Worm (Caenorhabditis elegans) whole organism, L3 larva: Measurements from ENCODE around the gene R04D3.4.

Source experiments
- ZK546.5 ChIP-seq: sonication (generic microtip); optimal IDR thresholded peaks from 2 replicates; lab custom pipeline; 2017; ENCODE audit warnings: missing biosample characterization, missing genetic modification characterization
- ama-1 ChIP-seq: fragments of 150-350 bp; optimal IDR thresholded peaks from 2 replicates; lab custom pipeline; 2018
- ceh-16 ChIP-seq: sonication (generic microtip); optimal IDR thresholded peaks from 2 replicates; lab custom pipeline; 2017; ENCODE audit warnings: missing biosample characterization, missing genetic modification characterization
- ceh-28 ChIP-seq: fragments of 150-350 bp; optimal IDR thresholded peaks from 2 replicates; lab custom pipeline; 2014; ENCODE audit warnings: missing biosample characterization, missing genetic modification reagents, missing genetic modification characterization
- ceh-9 ChIP-seq: sonication (generic microtip); optimal IDR thresholded peaks from 2 replicates; lab custom pipeline; 2018; ENCODE audit warnings: missing biosample characterization, missing genetic modification characterization
- daf-12 ChIP-seq: fragments of 150-350 bp; optimal IDR thresholded peaks from 2 replicates; lab custom pipeline; 2014; ENCODE audit warnings: missing biosample characterization, missing genetic modification reagents, missing genetic modification characterization
- elt-3 ChIP-seq, 3 experiments: fragments of 150-350 bp in 1 of 3; sonication (generic microtip) in 2 of 3; optimal IDR thresholded peaks; 2 replicates in 2 of 3; 4 replicates in 1 of 3; lab custom pipeline; 2014 to 2017; ENCODE audit warnings: missing biosample characterization in 3 of 3, missing genetic modification characterization in 3 of 3
- eor-1 ChIP-seq, 2 experiments: fragments of 150-350 bp; optimal IDR thresholded peaks; 2 replicates each; lab custom pipeline; 2014 to 2018; ENCODE audit warnings: missing biosample characterization in 2 of 2, missing genetic modification characterization in 2 of 2
- jun-1 ChIP-seq: fragments of 150-350 bp; optimal IDR thresholded peaks from 2 replicates; lab custom pipeline; 2014; ENCODE audit warnings: missing biosample characterization, missing genetic modification reagents, missing genetic modification characterization
- lin-15B ChIP-seq: fragments of 150-350 bp; optimal IDR thresholded peaks from 2 replicates; lab custom pipeline; 2014; ENCODE audit warnings: missing biosample characterization, missing genetic modification characterization
- mml-1 ChIP-seq: fragments of 150-350 bp; sonication (generic microtip); optimal IDR thresholded peaks from 3 replicates; lab custom pipeline; 2014; ENCODE audit warnings: missing biosample characterization, missing genetic modification characterization
- nhr-12 ChIP-seq: fragments of 150-350 bp; optimal IDR thresholded peaks from 2 replicates; lab custom pipeline; 2014; ENCODE audit warnings: missing biosample characterization, missing genetic modification characterization
- nhr-237 ChIP-seq: fragments of 150-350 bp; optimal IDR thresholded peaks from 2 replicates; lab custom pipeline; 2014; ENCODE audit warnings: missing biosample characterization, missing genetic modification characterization
- nhr-25 ChIP-seq: sonication (generic microtip); optimal IDR thresholded peaks from 2 replicates; lab custom pipeline; 2017; ENCODE audit warnings: missing biosample characterization, missing genetic modification characterization
- nhr-28 ChIP-seq: fragments of 150-350 bp; optimal IDR thresholded peaks from 2 replicates; lab custom pipeline; 2014; ENCODE audit warnings: missing biosample characterization, missing genetic modification characterization
- nhr-43 ChIP-seq: sonication (generic microtip); optimal IDR thresholded peaks from 2 replicates; lab custom pipeline; 2016; ENCODE audit warnings: mild to moderate bottlenecking, missing genetic modification characterization, missing compliant biosample characterization; ENCODE audit not compliant: poor library complexity, severe bottlenecking
- nhr-67 ChIP-seq: fragments of 150-350 bp; optimal IDR thresholded peaks from 2 replicates; lab custom pipeline; 2014; ENCODE audit warnings: missing biosample characterization, missing genetic modification characterization
- nhr-76 ChIP-seq: fragments of 150-350 bp; sonication (generic microtip); optimal IDR thresholded peaks from 5 replicates; lab custom pipeline; 2014; ENCODE audit warnings: missing biosample characterization, missing genetic modification characterization
- nhr-77 ChIP-seq: fragments of 150-350 bp; optimal IDR thresholded peaks from 2 replicates; lab custom pipeline; 2014; ENCODE audit warnings: missing biosample characterization, missing genetic modification characterization
- sea-2 ChIP-seq: fragments of 150-350 bp; sonication (generic microtip); optimal IDR thresholded peaks from 4 replicates; lab custom pipeline; 2014; ENCODE audit warnings: missing biosample characterization, missing genetic modification reagents, missing genetic modification characterization
- skn-1 ChIP-seq: fragments of 150-350 bp; optimal IDR thresholded peaks from 2 replicates; lab custom pipeline; 2014; ENCODE audit warnings: missing biosample characterization, missing genetic modification characterization
- snpc-4 ChIP-seq: fragments of 150-350 bp; optimal IDR thresholded peaks from 2 replicates; lab custom pipeline; 2014; ENCODE audit warnings: missing biosample characterization, missing genetic modification characterization
- ztf-4 ChIP-seq: fragments of 150-350 bp; optimal IDR thresholded peaks from 2 replicates; lab custom pipeline; 2014; ENCODE audit warnings: missing biosample characterization, missing genetic modification characterization

The R04D3.4 gene

DNA sequence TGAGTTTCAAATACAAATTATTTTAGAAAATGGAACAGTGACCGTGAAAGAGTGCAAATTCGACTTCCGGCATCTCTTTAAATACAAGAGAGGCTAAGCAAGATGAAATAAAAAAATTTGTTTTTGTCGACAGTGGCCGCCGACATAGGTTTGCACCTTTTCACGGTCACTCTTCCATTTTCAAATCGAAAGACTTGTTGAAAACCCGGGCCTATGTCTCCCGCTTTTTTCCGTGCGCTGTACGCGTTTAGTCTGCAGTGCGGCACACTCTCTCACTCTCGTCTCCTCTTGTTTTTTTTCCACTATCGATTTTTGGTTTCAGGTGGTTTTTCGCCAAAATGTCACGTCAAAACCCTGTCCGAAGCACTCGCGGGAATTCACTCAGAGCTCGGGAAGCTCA lies 43.5 kb downstream of the R04D3.4 start, which contains the start of gene hpl-1:
Gene hpl-1, plus strand, starts transcription at position 301 of the 400 bp plus-strand sequence.
- TF ChIP-seq nhr-12, result no peak
- peak; percentile 38 for TF ChIP-seq ceh-28 (tag; lab: Kevin White, UChicago)
- TF ChIP-seq nhr-67 (tag; lab: Kevin White, UChicago), result no peak
- TF ChIP-seq mml-1 (tag; lab: Kevin White, UChicago), result no peak
- TF ChIP-seq nhr-28 (tag; lab: Kevin White, UChicago), result no peak
- TF ChIP-seq ZK546.5, result no peak
- no peak for TF ChIP-seq eor-1 (tag; optimal IDR thresholded peaks at IDR 0.05; lab: Kevin White, UChicago)

DNA sequence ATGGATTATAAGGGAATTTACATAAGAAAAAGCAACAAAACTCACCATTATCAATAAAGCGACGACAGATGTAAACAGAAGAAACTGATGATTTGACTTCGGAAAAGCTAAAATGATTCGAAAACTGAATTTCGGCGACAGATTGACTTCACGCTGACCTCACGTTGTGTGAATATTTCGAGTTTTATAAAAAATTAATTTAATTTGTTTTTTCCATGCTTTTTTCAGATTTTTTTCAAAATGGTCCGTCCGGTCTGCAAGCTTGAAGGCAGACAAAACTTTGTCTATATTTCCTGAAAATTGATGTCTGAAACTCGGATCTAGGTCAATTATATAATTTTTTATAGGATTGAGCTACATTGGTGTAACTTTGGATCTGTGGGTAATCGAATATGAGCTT lies 46.4 kb downstream of the R04D3.4 start, which contains the start of gene K08H2.5:
Gene K08H2.5, minus strand, starts transcription at position 101 of the 400 bp plus-strand sequence.
- no peak for TF ChIP-seq jun-1 (tag; lab: Kevin White, UChicago)
- no peak for TF ChIP-seq eor-1 (tag; optimal IDR thresholded peaks at IDR 0.05; lab: Kevin White, UChicago)
- no peak for TF ChIP-seq nhr-76 (tag; lab: Kevin White, UChicago)
- no peak for TF ChIP-seq mml-1 (tag; lab: Kevin White, UChicago)
- TF ChIP-seq ZK546.5, result no peak
- TF ChIP-seq nhr-28 (tag; lab: Kevin White, UChicago), result no peak
- TF ChIP-seq ztf-4 (tag; lab: Kevin White, UChicago), result no peak
- TF ChIP-seq ceh-16 (tag; lab: Kevin White, UChicago), result no peak
- no peak for TF ChIP-seq ama-1 (lab: Kevin White, UChicago)
- TF ChIP-seq ceh-28 (tag; lab: Kevin White, UChicago), result no peak
- TF ChIP-seq ceh-9 (tag; lab: Kevin White, UChicago), result no peak
- TF ChIP-seq lin-15B (tag; lab: Kevin White, UChicago), result no peak
- no peak for TF ChIP-seq daf-12 (tag; lab: Kevin White, UChicago)
- TF ChIP-seq nhr-43 (tag; lab: Kevin White, UChicago), result no peak
- TF ChIP-seq nhr-237 (tag; lab: Kevin White, UChicago), result no peak

DNA sequence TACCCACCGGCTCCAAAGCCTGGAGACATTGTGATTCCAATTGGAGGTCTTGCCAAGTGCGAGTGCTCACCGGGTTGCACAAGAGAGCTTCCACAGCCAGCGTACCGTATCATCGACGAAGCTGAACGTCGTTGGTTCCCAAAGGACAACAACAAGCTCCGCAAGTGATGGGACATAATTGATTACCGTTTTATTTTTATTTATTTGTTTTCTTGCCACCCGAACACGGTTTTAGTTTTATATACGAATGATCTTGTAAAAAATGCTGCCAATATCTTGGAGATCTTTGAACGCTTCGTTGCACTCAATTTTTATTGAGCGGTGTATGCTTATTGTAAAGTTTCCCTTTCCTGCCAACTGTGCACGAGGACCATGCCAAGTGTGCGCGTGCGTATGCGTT lies 50.4 kb downstream of the R04D3.4 start, which contains the start of gene K08H2.4:
Gene K08H2.4, plus strand, starts transcription at position 301 of the 400 bp plus-strand sequence.
- TF ChIP-seq skn-1 (tag; lab: Kevin White, UChicago) (no peak), nhr-25 (tag; lab: Kevin White, UChicago) (no peak), snpc-4 (tag; lab: Kevin White, UChicago) (no peak), nhr-237 (tag; lab: Kevin White, UChicago) (no peak), sea-2 (GFP tag; lab: Kevin White, UChicago) (no peak), jun-1 (tag; lab: Kevin White, UChicago) (no peak), nhr-77 (tag; lab: Kevin White, UChicago) (no peak), elt-3 (tag; optimal IDR thresholded peaks at IDR 0.05; lab: Kevin White, UChicago) (no peak)
- TF ChIP-seq, all 47 proteins: peak for 0
